Fruit fly (Drosophila melanogaster) Kc167 (cell line): ENCODE data around the gene asl.

Experiments used
- insv ChIP-seq: fragments of >200 bp; optimal IDR thresholded peaks from 3 replicates; lab custom pipeline; 2018; ENCODE audit warnings: missing external identifiers
- ttk ChIP-seq: sonication (Bioruptor generic); optimal IDR thresholded peaks from 2 replicates; lab custom pipeline; 2017; ENCODE audit warnings: missing external identifiers

dm6 chr3R:5620387-5620956 is 14.1 kb upstream of the asl start:
- no peak for TF ChIP-seq insv
- TF ChIP-seq ttk (lab: Kevin White, UChicago) = no peak
